Fruit fly (Drosophila melanogaster) S2 (cell line): ENCODE measurements around the gene CG1146.

ENCODE experiments used
- CG8478 ChIP-seq: fragments of >200 bp; optimal IDR thresholded peaks from 2 replicates; lab custom pipeline; 2018
- CTCF ChIP-seq, 2 experiments: fragments of >200 bp; optimal IDR thresholded peaks; 2 replicates each; lab custom pipeline; 2018

Gene CG1146

dm6 chr3L:2475564-2476260 is 12.9 kb upstream of the CG1146 start, which contains the start of gene CG16762:
TSS of gene CG16762 (minus strand) at chr3L:2475614.
- TF ChIP-seq CTCF (optimal IDR thresholded peaks at IDR 0.05; lab: Kevin White, UChicago) (no peak), CG8478 (no peak)

- TF ChIP-seq CTCF (optimal IDR thresholded peaks at IDR 0.05; lab: Kevin White, UChicago) (no peak), CG8478 (no peak)
Observed at dm6 chr3L:2476941-2477340, 11.7 kb upstream of the CG1146 start.

- TF ChIP-seq CG8478 (no peak), CTCF (optimal IDR thresholded peaks at IDR 0.05; lab: Kevin White, UChicago) (no peak)
Observed at dm6 chr3L:2478349-2478959, 10.2 kb upstream of the CG1146 start, which contains the start of gene Cyp4d20. TSS of gene Cyp4d20 (minus strand) at chr3L:2478448.

DNA sequence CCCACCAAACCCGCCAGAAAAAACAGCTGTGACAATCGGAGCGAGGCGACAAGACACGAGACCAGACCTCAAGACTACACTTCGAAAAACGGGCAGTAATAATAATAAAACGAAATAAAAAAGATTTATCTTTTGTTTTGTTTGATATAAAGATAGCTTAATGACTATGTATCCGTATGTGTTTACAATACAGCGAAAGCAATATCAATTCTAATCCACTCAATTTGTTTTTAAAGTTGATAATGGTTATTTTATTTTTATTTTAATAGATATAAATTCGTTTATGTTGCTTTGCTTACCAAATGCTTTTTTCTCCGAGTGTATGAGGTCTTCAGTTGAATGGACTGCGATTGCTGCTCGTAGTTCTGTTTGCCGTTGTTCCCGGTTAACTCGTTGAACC is 9.4 kb upstream of the CG1146 start:
- no peak for TF ChIP-seq CG8478

- no peak for TF ChIP-seq CG8478
- no peak for TF ChIP-seq CTCF (optimal IDR thresholded peaks at IDR 0.05; lab: Kevin White, UChicago)
Observed at dm6 chr3L:2480470-2480869, 8.1 kb upstream of the CG1146 start.

- TF ChIP-seq CTCF (optimal IDR thresholded peaks at IDR 0.05; lab: Kevin White, UChicago) (no peak), CG8478 (no peak)
Observed at dm6 chr3L:2481470-2481869, 7.1 kb upstream of the CG1146 start.

- no peak for TF ChIP-seq CTCF (optimal IDR thresholded peaks at IDR 0.05; lab: Kevin White, UChicago)
- no peak for TF ChIP-seq CG8478
Observed at dm6 chr3L:2482941-2483541, 5.6 kb upstream of the CG1146 start.

DNA sequence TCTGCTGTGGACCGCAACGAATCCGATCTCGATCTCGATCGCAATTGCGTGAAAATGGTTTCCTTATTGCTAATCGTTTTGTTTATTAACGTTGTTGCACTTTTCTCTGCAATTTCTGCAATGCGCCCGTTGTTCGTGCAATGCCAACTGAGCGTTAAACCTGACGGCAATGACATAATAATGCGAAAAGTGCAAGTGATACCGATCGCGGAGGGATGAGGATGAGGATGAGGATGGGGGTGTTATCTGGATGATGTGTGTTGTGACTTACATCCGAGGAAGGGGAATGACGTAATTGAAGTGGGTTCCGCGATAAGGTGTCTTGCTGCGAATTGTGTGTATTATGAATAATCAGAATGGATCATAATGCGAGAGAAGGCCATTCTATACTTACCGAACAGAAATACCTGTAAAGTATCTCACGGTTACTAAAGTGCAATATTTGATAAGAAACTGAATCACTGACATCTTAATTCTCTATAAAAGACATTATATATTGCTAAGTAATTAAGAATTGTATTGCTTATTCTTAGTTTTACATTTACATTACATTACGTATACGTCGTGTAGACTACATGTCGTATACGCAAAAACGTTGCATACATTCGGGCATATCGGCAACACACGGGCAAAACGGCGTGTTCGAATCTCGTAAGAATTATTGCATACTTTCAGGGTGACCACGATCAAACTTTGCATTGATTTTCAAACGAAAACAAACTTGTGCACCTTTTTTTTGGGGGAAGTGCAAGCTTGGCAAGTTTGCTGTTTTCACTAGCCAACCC is 3.1 kb upstream of the CG1146 start:
- TF ChIP-seq CTCF (optimal IDR thresholded peaks at IDR 0.05; lab: Kevin White, UChicago) = peak; percentile 58 to 70
- TF ChIP-seq CG8478 = no peak

DNA sequence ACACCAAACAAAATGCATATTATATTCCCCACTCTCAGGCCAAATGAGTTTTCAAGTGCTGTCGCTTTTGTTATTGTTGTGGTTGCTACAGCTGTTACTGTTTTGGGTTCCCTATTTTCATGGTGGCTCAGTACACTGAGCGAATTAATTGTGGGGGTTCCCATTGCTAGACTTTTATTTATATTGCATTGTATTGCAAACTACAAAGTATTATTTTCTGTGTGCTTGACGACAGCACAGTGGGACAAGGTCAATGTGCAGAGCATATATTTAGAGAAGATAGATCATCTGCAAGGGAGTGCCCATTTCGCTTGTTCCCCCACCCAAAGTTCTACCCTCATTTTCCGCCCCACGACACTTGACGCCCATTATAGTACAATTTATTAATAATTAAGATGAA is 2.1 kb upstream of the CG1146 start:
- TF ChIP-seq CTCF (optimal IDR thresholded peaks at IDR 0.05; lab: Kevin White, UChicago) = no peak
- TF ChIP-seq CG8478 = no peak

dm6 chr3L:2487248-2487647 is 1.4 kb upstream of the CG1146 start:
- TF ChIP-seq CG8478 (no peak), CTCF (optimal IDR thresholded peaks at IDR 0.05; lab: Kevin White, UChicago) (no peak)

- TF ChIP-seq CG8478 = no peak
- no peak for TF ChIP-seq CTCF (optimal IDR thresholded peaks at IDR 0.05; lab: Kevin White, UChicago)
Observed at dm6 chr3L:2489438-2489837, 834 bp downstream of the CG1146 start.

DNA sequence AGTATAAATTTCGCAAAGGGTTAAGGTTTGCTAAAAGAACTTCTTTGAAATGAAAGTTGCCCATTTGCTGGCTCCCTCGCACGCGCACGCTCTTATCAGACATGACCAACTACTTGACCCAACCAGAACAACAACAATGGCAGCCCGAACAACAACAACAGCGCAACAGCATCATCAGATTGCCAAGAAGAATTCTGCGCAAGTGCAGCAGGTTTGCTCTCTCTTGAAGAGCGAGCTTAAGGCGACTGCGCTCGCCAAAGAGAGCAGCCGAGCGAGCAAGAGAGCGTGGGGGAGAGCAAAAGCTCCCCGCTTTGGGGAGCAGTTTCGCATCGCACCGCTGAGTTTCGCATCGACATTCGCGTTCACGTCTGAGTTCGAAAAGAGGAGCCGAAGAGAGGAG is 1.3 kb downstream of the CG1146 start:
- no peak for TF ChIP-seq CTCF (optimal IDR thresholded peaks at IDR 0.05; lab: Kevin White, UChicago)
- no peak for TF ChIP-seq CG8478

DNA sequence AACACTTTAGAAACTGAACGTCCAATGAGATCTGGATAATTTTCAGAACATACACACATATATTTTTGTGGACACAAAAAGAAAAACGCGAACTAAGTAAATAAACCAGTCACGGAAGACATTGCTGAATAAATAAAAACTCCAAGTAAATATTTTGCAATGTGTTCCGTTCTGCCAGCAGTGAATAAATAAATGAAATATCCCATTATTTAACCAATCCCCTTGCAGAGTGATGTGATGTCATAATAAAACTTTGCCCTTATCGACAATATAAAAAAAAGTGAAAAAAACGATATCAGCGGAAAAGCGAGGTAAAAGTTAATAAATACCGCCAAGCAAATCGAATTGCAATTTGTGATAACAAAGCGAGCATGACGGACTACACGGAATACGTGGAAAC is 2.1 kb downstream of the CG1146 start:
- no peak for TF ChIP-seq CTCF (optimal IDR thresholded peaks at IDR 0.05; lab: Kevin White, UChicago)
- peak; percentile 26 for TF ChIP-seq CG8478

- TF ChIP-seq CTCF (optimal IDR thresholded peaks at IDR 0.05; lab: Kevin White, UChicago) (no peak), CG8478 (no peak)
Observed at dm6 chr3L:2493517-2494182, 5.0 kb downstream of the CG1146 start.

- TF ChIP-seq CG8478 = no peak
- no peak for TF ChIP-seq CTCF (optimal IDR thresholded peaks at IDR 0.05; lab: Kevin White, UChicago)
Observed at dm6 chr3L:2494183-2494541, 5.6 kb downstream of the CG1146 start.
